Worm (Caenorhabditis elegans) whole organism, late embryonic: ENCODE results near the gene ceh-37.

ENCODE experiments used
- F13H6.1 ChIP-seq: sonication (generic microtip); optimal IDR thresholded peaks from 2 replicates; lab custom pipeline; 2016; ENCODE audit warnings: missing genetic modification characterization, missing compliant biosample characterization
- ama-1 ChIP-seq: fragments of 150-350 bp; optimal IDR thresholded peaks from 2 replicates; lab custom pipeline; 2014
- ceh-18 ChIP-seq: sonication (generic microtip); optimal IDR thresholded peaks from 2 replicates; lab custom pipeline; 2016; ENCODE audit warnings: missing genetic modification characterization, missing compliant biosample characterization
- ceh-30 ChIP-seq: fragments of 150-350 bp; optimal IDR thresholded peaks from 2 replicates; lab custom pipeline; 2014; ENCODE audit warnings: missing biosample characterization, missing genetic modification characterization
- fkh-10 ChIP-seq: fragments of 150-350 bp; optimal IDR thresholded peaks from 2 replicates; lab custom pipeline; 2014; ENCODE audit warnings: missing biosample characterization, missing genetic modification reagents, missing genetic modification characterization
- nfya-1 ChIP-seq: sonication (generic microtip); optimal IDR thresholded peaks from 2 replicates; lab custom pipeline; 2017; ENCODE audit warnings: missing genetic modification characterization, mild to moderate bottlenecking, missing compliant biosample characterization, antibody characterized with exemption, moderate library complexity
- pat-9 ChIP-seq: fragments of 200-800 bp; sonication (Bioruptor generic); optimal IDR thresholded peaks from 2 replicates; lab custom pipeline; 2018; ENCODE audit warnings: mild to moderate bottlenecking, missing genetic modification characterization, moderate library complexity, missing compliant biosample characterization
- pha-2 ChIP-seq: sonication (generic microtip); optimal IDR thresholded peaks from 2 replicates; lab custom pipeline; 2017; ENCODE audit warnings: mild to moderate bottlenecking, missing genetic modification characterization, missing compliant biosample characterization
- pha-4 ChIP-seq: fragments of 150-350 bp; optimal IDR thresholded peaks from 2 replicates; lab custom pipeline; 2018; ENCODE audit warnings: missing biosample characterization, missing genetic modification reagents, missing genetic modification characterization
- pqm-1 ChIP-seq: sonication (generic microtip); optimal IDR thresholded peaks from 2 replicates; lab custom pipeline; 2016; ENCODE audit warnings: missing genetic modification characterization, missing compliant biosample characterization
- sdc-2 ChIP-seq: sonication (generic microtip); optimal IDR thresholded peaks from 2 replicates; lab custom pipeline; 2016; ENCODE audit warnings: missing genotype, missing genetic modification characterization, missing compliant biosample characterization
- tbx-2 ChIP-seq: sonication (generic microtip); optimal IDR thresholded peaks from 2 replicates; lab custom pipeline; 2016; ENCODE audit warnings: missing genetic modification characterization, missing compliant biosample characterization

DNA sequence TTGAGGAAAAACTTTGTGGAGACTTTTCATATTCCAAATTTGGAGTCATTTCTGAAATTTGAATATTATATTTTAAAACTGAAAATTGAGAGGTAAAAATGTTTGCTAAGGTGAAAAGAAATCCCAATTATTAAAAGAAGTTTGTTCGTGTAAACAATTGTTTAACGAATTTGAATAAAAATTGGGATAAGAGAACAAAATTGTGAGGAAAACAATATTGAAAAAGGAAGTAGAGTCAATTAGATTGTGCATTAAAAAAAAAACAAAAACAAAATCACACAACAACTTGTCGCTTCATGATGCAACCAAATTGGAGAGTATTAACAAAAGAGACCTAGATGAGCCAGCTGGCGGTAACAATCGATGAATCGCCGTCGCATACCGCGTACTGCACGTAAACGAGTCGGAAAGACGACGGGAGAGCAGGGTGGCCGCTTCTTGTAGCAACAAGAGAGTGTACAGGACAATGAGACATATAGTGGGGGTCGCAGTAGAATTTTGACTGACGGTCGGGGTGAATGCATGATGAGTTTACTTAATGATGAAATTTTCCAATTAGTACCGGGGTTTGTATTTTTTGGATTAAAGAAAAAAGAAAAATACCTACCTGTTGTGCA lies 35.7 kb upstream of the ceh-37 start, which contains the start of gene K04C1.3:
- TF ChIP-seq ama-1 (lab: Kevin White, UChicago) (no peak), pqm-1 (tag; lab: Kevin White, UChicago) (no peak), F13H6.1 (no peak), pat-9 (no peak), nfya-1 (no peak), tbx-2 (tag; lab: Kevin White, UChicago) (no peak), fkh-10 (GFP tag; lab: Kevin White, UChicago) (no peak), ceh-18 (tag; lab: Kevin White, UChicago) (no peak), sdc-2 (tag; lab: Kevin White, UChicago) (no peak), ceh-30 (tag; lab: Kevin White, UChicago) (no peak), pha-4 (tag; lab: Kevin White, UChicago) (no peak), pha-2 (tag; lab: Kevin White, UChicago) (no peak)
